Worm (Caenorhabditis elegans) whole organism, L3 larva: ENCODE results near the gene snap-1.

Experiments
- R02D3.7 ChIP-seq: fragments of 150-350 bp; optimal IDR thresholded peaks from 2 replicates; lab custom pipeline; 2014; ENCODE audit warnings: missing biosample characterization, missing genetic modification characterization
- fkh-10 ChIP-seq: sonication (generic microtip); optimal IDR thresholded peaks from 2 replicates; lab custom pipeline; 2017; ENCODE audit warnings: missing biosample characterization, missing genetic modification reagents, missing genetic modification characterization
- fos-1 ChIP-seq: fragments of 150-350 bp; optimal IDR thresholded peaks from 2 replicates; lab custom pipeline; 2014; ENCODE audit warnings: missing biosample characterization, missing genetic modification characterization
- nhr-11 ChIP-seq: fragments of 150-350 bp; optimal IDR thresholded peaks from 2 replicates; lab custom pipeline; 2014; ENCODE audit warnings: missing biosample characterization, missing genetic modification characterization
- nhr-237 ChIP-seq: fragments of 150-350 bp; optimal IDR thresholded peaks from 2 replicates; lab custom pipeline; 2014; ENCODE audit warnings: missing biosample characterization, missing genetic modification characterization
- pha-4 ChIP-seq: fragments of 150-350 bp; optimal IDR thresholded peaks from 2 replicates; lab custom pipeline; 2014; ENCODE audit warnings: missing biosample characterization, missing genetic modification reagents, missing genetic modification characterization
- skn-1 ChIP-seq: fragments of 150-350 bp; optimal IDR thresholded peaks from 2 replicates; lab custom pipeline; 2014; ENCODE audit warnings: missing biosample characterization, missing genetic modification characterization
- tbx-2 ChIP-seq: sonication (generic microtip); optimal IDR thresholded peaks from 2 replicates; lab custom pipeline; 2016; ENCODE audit warnings: mild to moderate bottlenecking, missing genetic modification characterization, missing compliant biosample characterization

DNA sequence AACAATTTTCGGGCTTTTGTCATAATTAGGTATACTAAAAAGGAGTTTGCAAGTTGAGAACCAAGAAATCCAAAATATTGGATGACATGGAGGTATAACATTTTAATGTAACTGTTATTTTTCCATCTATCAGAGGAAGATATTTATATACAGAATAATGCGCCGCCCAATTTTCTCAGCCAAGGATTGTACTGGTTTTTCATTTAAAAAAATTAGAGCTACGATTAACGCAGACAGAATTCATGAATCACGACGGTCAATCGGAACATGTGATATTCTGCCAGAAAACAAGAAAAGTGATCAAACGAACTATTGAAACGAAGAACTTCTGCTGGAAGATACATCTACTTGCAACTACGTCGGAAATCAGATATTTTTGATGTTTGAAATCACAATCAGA, 32.2 kb upstream of the snap-1 start, which contains the start of gene str-145:
- TF ChIP-seq fkh-10 (GFP tag; lab: Kevin White, UChicago) (no peak), tbx-2 (no peak), R02D3.7 (no peak), nhr-11 (tag; lab: Kevin White, UChicago) (no peak), fos-1 (tag; lab: Kevin White, UChicago) (no peak), skn-1 (no peak), nhr-237 (tag; lab: Kevin White, UChicago) (no peak), pha-4 (no peak)
